Worm (Caenorhabditis elegans) whole organism, young adult: ENCODE data around the gene F22B3.10.
"Not testable (repeated sequence)": the region's sequence is repeated elsewhere in the genome, so short reads cannot be mapped to it uniquely, and the experiment has no call there.

Source experiments
- B0019.2 ChIP-seq: fragments of 200-800 bp; sonication (Bioruptor generic); conservative IDR thresholded peaks from 2 replicates; pipeline ENCODE4 v1.3.6; 2022; ENCODE audit warnings: missing genetic modification reagents, missing genetic modification characterization, missing compliant biosample characterization
- B0336.3 ChIP-seq: fragments of 200-800 bp; sonication (Bioruptor generic); IDR thresholded peaks from 2 replicates; pipeline ENCODE4 v1.3.6; 2022; ENCODE audit warnings: missing genetic modification characterization, missing compliant biosample characterization
- F23B12.7 ChIP-seq: sonication (generic microtip); optimal IDR thresholded peaks from 2 replicates; lab custom pipeline; 2017; ENCODE audit warnings: missing genetic modification characterization, mild to moderate bottlenecking, missing compliant biosample characterization, antibody characterized with exemption, moderate library complexity; ENCODE audit not compliant: insufficient read depth
- F33H1.4 ChIP-seq: fragments of 200-800 bp; sonication (Bioruptor generic); IDR thresholded peaks from 2 replicates; pipeline ENCODE4 v1.3.6; 2022; ENCODE audit warnings: missing genetic modification reagents, missing genetic modification characterization, missing compliant biosample characterization
- F39B2.1 ChIP-seq: fragments of 200-800 bp; sonication (Bioruptor generic); IDR thresholded peaks from 2 replicates; pipeline ENCODE4 v1.3.6; 2022; ENCODE audit warnings: missing genetic modification reagents, missing genetic modification characterization, missing compliant biosample characterization
- F49E8.2 ChIP-seq: sonication (generic microtip); optimal IDR thresholded peaks from 3 replicates; lab custom pipeline; 2017; ENCODE audit warnings: missing genetic modification characterization, mild to moderate bottlenecking, missing compliant biosample characterization, antibody characterized with exemption, moderate library complexity; ENCODE audit not compliant: insufficient read depth
- Y56A3A.18 ChIP-seq: fragments of 200-800 bp; sonication (Bioruptor generic); IDR thresholded peaks from 2 replicates; pipeline ENCODE4 v1.3.6; 2022; ENCODE audit warnings: missing genetic modification reagents, missing genetic modification characterization, missing compliant biosample characterization
- Y79H2A.3 ChIP-seq: fragments of 200-800 bp; sonication (Bioruptor generic); conservative IDR thresholded peaks from 2 replicates; pipeline ENCODE4 v1.3.6; 2022; ENCODE audit warnings: missing genetic modification reagents, missing genetic modification characterization, missing compliant biosample characterization
- bed-1 ChIP-seq: fragments of 200-800 bp; sonication (Bioruptor generic); IDR thresholded peaks from 2 replicates; pipeline ENCODE4 v1.3.6; 2022; ENCODE audit warnings: missing genetic modification reagents, missing genetic modification characterization, missing compliant biosample characterization
- cebp-2 ChIP-seq: fragments of 200-800 bp; sonication (Bioruptor generic); IDR thresholded peaks from 2 replicates; pipeline ENCODE4 v1.3.6; 2022; ENCODE audit warnings: missing genetic modification characterization, missing compliant biosample characterization
- ceh-100 ChIP-seq: fragments of 200-800 bp; sonication (Bioruptor generic); IDR thresholded peaks from 2 replicates; pipeline ENCODE4 v1.3.6; 2022; ENCODE audit warnings: missing genetic modification reagents, missing genetic modification characterization, missing compliant biosample characterization
- ceh-58 ChIP-seq: fragments of 200-800 bp; sonication (Bioruptor generic); IDR thresholded peaks from 2 replicates; pipeline ENCODE4 v1.3.6; 2022; ENCODE audit warnings: missing genetic modification characterization, missing compliant biosample characterization
- dox-1 ChIP-seq: fragments of 200-800 bp; sonication (Bioruptor generic); IDR thresholded peaks from 2 replicates; pipeline ENCODE4 v1.3.6; 2022; ENCODE audit warnings: missing genetic modification reagents, missing genetic modification characterization, missing compliant biosample characterization
- dpl-1 ChIP-seq: fragments of 150-350 bp; optimal IDR thresholded peaks from 2 replicates; lab custom pipeline; 2014; ENCODE audit warnings: missing biosample characterization, missing genetic modification reagents, missing genetic modification characterization
- efl-1 ChIP-seq: fragments of 150-350 bp; optimal IDR thresholded peaks from 2 replicates; lab custom pipeline; 2014; ENCODE audit warnings: missing biosample characterization, missing genetic modification reagents, missing genetic modification characterization
- egl-44 ChIP-seq: fragments of 200-800 bp; sonication (Bioruptor generic); IDR thresholded peaks from 2 replicates; pipeline ENCODE4 v1.3.6; 2022; ENCODE audit warnings: missing genetic modification reagents, missing genetic modification characterization, missing compliant biosample characterization
- hmg-20 ChIP-seq: fragments of 200-800 bp; sonication (Bioruptor generic); IDR thresholded peaks from 2 replicates; pipeline ENCODE4 v1.3.6; 2022; ENCODE audit warnings: missing genetic modification reagents, missing genetic modification characterization, missing compliant biosample characterization
- hrde-1 ChIP-seq: sonication (generic microtip); optimal IDR thresholded peaks from 2 replicates; lab custom pipeline; 2016; ENCODE audit warnings: missing genetic modification characterization, mild to moderate bottlenecking, missing compliant biosample characterization, moderate library complexity, missing genotype, missing genetic modification reagents, borderline replicate concordance
- lin-40 ChIP-seq: sonication (generic microtip); optimal IDR thresholded peaks from 2 replicates; lab custom pipeline; 2016; ENCODE audit warnings: missing genetic modification characterization, mild to moderate bottlenecking, missing compliant biosample characterization, missing genotype, missing genetic modification reagents
- lin-54 ChIP-seq: fragments of 200-800 bp; sonication (Bioruptor generic); optimal IDR thresholded peaks from 2 replicates; lab custom pipeline; 2018; ENCODE audit warnings: mild to moderate bottlenecking, missing genetic modification characterization, missing compliant biosample characterization
- lsl-1 ChIP-seq: fragments of 200-800 bp; sonication (Bioruptor generic); optimal IDR thresholded peaks from 2 replicates; lab custom pipeline; 2018; ENCODE audit warnings: mild to moderate bottlenecking, missing genetic modification characterization, moderate library complexity, missing compliant biosample characterization
- madf-3 ChIP-seq: fragments of 200-800 bp; sonication (Bioruptor generic); IDR thresholded peaks from 2 replicates; pipeline ENCODE4 v1.3.6; 2022; ENCODE audit warnings: missing genetic modification reagents, missing genetic modification characterization, missing compliant biosample characterization
- madf-6 ChIP-seq: fragments of 200-800 bp; sonication (Bioruptor generic); IDR thresholded peaks from 2 replicates; pipeline ENCODE4 v1.3.6; 2022; ENCODE audit warnings: missing genetic modification reagents, missing genetic modification characterization, missing compliant biosample characterization
- madf-8 ChIP-seq: fragments of 200-800 bp; sonication (Bioruptor generic); conservative IDR thresholded peaks from 2 replicates; pipeline ENCODE4 v1.3.6; 2022; ENCODE audit warnings: missing genetic modification reagents, missing genetic modification characterization, missing compliant biosample characterization
- mcd-1 ChIP-seq: fragments of 200-800 bp; sonication (Bioruptor generic); IDR thresholded peaks from 2 replicates; pipeline ENCODE4 v1.3.6; 2022; ENCODE audit warnings: missing genetic modification reagents, missing genetic modification characterization, missing compliant biosample characterization
- mel-28 ChIP-seq: sonication (generic microtip); optimal IDR thresholded peaks from 2 replicates; lab custom pipeline; 2016; ENCODE audit warnings: borderline replicate concordance, mild to moderate bottlenecking, missing genetic modification characterization, missing compliant biosample characterization
- mes-4 ChIP-seq: sonication (generic microtip); optimal IDR thresholded peaks from 2 replicates; lab custom pipeline; 2016; ENCODE audit warnings: missing genotype, missing genetic modification characterization, missing compliant biosample characterization
- snpc-1.3 ChIP-seq: sonication (generic microtip); optimal IDR thresholded peaks from 2 replicates; lab custom pipeline; 2017; ENCODE audit warnings: missing genetic modification characterization, mild to moderate bottlenecking, missing compliant biosample characterization, antibody characterized with exemption, moderate library complexity, missing genotype, missing genetic modification reagents; ENCODE audit not compliant: insufficient read depth
- snpc-3.4 ChIP-seq: sonication (generic microtip); optimal IDR thresholded peaks from 2 replicates; lab custom pipeline; 2017; ENCODE audit warnings: missing genetic modification characterization, mild to moderate bottlenecking, missing compliant biosample characterization, antibody characterized with exemption, moderate library complexity, missing genotype, missing genetic modification reagents
- snpc-4 ChIP-seq, 5 experiments: fragments of 150-350 bp in 1 of 5; sonication (generic microtip) in 4 of 5; optimal IDR thresholded peaks; 2 replicates each; lab custom pipeline; 2014 to 2018; ENCODE audit warnings: missing genetic modification characterization in 5 of 5, missing biosample characterization in 3 of 5, antibody characterized with exemption in 2 of 5, mild to moderate bottlenecking in 2 of 5, missing compliant biosample characterization in 2 of 5, missing genotype in 2 of 5, moderate library complexity in 2 of 5, missing genetic modification reagents in 1 of 5
- sptf-2 ChIP-seq: fragments of 200-800 bp; sonication (Bioruptor generic); optimal IDR thresholded peaks from 2 replicates; lab custom pipeline; 2018; ENCODE audit warnings: mild to moderate bottlenecking, missing genetic modification characterization, missing compliant biosample characterization
- tbp1 ChIP-seq: fragments of 200-800 bp; sonication (Bioruptor generic); optimal IDR thresholded peaks from 2 replicates; lab custom pipeline; 2018; ENCODE audit warnings: mild to moderate bottlenecking, missing genetic modification characterization, missing compliant biosample characterization
- xnd-1 ChIP-seq: sonication (generic microtip); optimal IDR thresholded peaks from 2 replicates; lab custom pipeline; 2016; ENCODE audit warnings: missing genotype, missing genetic modification reagents, missing genetic modification characterization, missing compliant biosample characterization
- ztf-26 ChIP-seq: sonication (generic microtip); optimal IDR thresholded peaks from 2 replicates; lab custom pipeline; 2017; ENCODE audit warnings: missing genetic modification characterization, missing compliant biosample characterization
- ztf-28 ChIP-seq: fragments of 200-800 bp; sonication (Bioruptor generic); IDR thresholded peaks from 2 replicates; pipeline ENCODE4 v1.3.6; 2022; ENCODE audit warnings: missing genetic modification reagents, missing genetic modification characterization, missing compliant biosample characterization

Gene F22B3.10

DNA sequence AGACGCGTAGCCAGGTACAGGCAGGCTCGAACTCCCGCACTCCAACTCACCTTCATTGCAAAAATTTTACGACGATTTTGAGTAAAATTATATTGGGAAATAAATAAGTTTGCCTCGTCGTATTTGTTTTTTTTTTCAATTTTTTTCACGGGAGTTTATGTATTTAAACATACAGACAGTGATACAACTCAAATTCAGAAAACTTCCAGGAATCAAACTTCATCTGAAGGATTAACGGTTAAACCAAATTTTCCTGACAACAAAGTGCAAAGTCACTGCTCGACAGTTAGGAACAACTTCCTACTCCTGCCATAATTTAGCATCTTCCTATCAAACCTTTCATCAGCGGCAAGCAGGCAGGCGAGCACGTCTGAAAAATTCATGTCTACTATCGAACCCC lies 10.0 kb upstream of the F22B3.10 start, which contains the start of gene F22B3.8:
Gene F22B3.8 (minus strand): TSS at position 101 of the 400 bp plus-strand sequence.
- no peak for TF ChIP-seq mes-4 (tag; lab: Kevin White, UChicago)
- TF ChIP-seq egl-44 (GFP tag; lab: Robert Waterston, UW) = no peak
- TF ChIP-seq snpc-1.3 (tag; lab: Kevin White, UChicago) = no peak
- TF ChIP-seq Y79H2A.3 (GFP tag; lab: Robert Waterston, UW) = no peak
- no peak for TF ChIP-seq ceh-100 (GFP tag; lab: Robert Waterston, UW)
- no peak for TF ChIP-seq F23B12.7 (tag; lab: Kevin White, UChicago)
- no peak for TF ChIP-seq F49E8.2 (tag; lab: Kevin White, UChicago)
- no peak for TF ChIP-seq bed-1 (GFP tag; lab: Robert Waterston, UW)
- no peak for TF ChIP-seq sptf-2 (GFP tag; lab: Kevin White, UChicago)
- no peak for TF ChIP-seq ztf-26 (tag; lab: Kevin White, UChicago)
- TF ChIP-seq mel-28 (tag; lab: Kevin White, UChicago) = no peak

DNA sequence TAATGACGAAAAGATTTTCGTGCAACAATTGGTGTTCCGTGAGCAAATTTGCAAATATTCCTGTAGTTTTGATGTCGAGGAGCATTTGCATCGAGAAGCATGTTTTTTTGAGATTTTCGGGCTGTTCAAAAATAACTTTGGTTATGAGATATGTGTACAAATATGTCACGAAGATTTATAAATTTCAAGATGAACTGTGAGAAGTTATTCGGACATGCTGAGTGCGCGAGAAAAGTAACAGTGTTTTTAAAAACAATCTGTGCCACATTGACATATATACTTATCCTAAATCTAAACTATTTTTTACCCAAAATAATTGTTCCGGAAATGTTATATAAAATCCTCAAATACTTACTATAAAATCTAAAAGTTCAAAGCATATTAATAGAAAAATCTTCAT lies 6.9 kb upstream of the F22B3.10 start, which contains the start of gene F22B3.7:
Gene F22B3.7 (minus strand): TSS at position 101 of the 400 bp plus-strand sequence.
- TF ChIP-seq madf-6 (GFP tag; lab: Robert Waterston, UW) = no peak
- no peak for TF ChIP-seq snpc-3.4 (tag; lab: Kevin White, UChicago)
- no peak for TF ChIP-seq lin-40 (tag; lab: Kevin White, UChicago)

DNA sequence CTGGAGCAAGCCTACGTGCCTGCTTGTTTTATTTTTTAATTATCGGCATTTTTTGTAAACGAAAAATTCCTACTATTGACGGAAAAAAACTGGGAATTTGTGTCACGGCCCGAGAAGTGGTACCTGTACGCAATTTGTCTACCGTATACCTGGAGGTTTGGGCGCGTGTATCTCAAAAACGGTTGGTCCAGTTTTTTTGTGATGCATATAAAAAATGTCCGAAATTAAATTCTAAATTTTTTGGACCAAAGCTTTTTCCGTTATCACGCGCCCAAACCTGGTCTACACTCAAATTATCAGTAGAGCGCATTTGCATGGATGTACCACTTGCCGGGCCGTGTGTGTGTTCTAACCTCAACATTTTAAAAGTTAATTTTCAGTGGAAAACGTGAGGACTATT lies 1.9 kb upstream of the F22B3.10 start, which contains the start of gene F22B3.5:
Gene F22B3.5 (minus strand): TSS at position 101 of the 400 bp plus-strand sequence.
- TF ChIP-seq mcd-1 (GFP tag; lab: Robert Waterston, UW) = peak; percentile 59; the same call in 1 of the 2 replicates
- TF ChIP-seq, all 124 proteins: peak for 1; not testable (repeated sequence) for 123

DNA sequence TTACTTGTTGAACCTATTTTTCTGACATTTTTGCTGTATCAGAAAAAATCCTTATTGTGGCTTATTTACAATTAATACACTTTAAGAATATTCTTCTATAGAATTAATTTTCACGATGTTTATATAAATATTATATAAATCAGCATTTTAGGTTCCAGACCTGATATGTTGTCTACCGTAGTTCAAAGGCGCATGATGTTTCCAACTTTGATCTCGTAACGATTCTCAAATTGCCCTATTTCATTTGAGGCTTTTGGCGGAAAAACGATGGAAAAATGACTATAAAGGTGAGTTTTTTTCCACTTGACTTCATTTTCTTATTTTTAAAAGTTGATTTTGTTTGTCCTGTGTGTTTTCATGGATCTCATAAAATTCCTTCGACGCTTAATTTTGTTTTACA lies 4.7 kb downstream of the F22B3.10 start, which contains the start of gene gfat-2:
Gene gfat-2 (plus strand): TSS at position 145 of the 400 bp plus-strand sequence.
- TF ChIP-seq lsl-1 (GFP tag; lab: Kevin White, UChicago) (peak; percentile 81), snpc-1.3 (tag; lab: Kevin White, UChicago) (peak; percentile 10), madf-6 (GFP tag; lab: Robert Waterston, UW) (peak; percentile 96), efl-1 (GFP tag; lab: Kevin White, UChicago) (peak; percentile 72), madf-8 (GFP tag; lab: Robert Waterston, UW) (peak; percentile 91), B0336.3 (GFP tag; lab: Robert Waterston, UW) (no peak), dpl-1 (GFP tag; lab: Kevin White, UChicago) (peak; percentile 25), F39B2.1 (no peak), xnd-1 (tag; lab: Kevin White, UChicago) (peak; percentile 73), B0019.2 (GFP tag; lab: Robert Waterston, UW) (no peak), cebp-2 (no peak), F33H1.4 (GFP tag; lab: Robert Waterston, UW) (peak; percentile 66; the same call in 1 of the 2 replicates)

DNA sequence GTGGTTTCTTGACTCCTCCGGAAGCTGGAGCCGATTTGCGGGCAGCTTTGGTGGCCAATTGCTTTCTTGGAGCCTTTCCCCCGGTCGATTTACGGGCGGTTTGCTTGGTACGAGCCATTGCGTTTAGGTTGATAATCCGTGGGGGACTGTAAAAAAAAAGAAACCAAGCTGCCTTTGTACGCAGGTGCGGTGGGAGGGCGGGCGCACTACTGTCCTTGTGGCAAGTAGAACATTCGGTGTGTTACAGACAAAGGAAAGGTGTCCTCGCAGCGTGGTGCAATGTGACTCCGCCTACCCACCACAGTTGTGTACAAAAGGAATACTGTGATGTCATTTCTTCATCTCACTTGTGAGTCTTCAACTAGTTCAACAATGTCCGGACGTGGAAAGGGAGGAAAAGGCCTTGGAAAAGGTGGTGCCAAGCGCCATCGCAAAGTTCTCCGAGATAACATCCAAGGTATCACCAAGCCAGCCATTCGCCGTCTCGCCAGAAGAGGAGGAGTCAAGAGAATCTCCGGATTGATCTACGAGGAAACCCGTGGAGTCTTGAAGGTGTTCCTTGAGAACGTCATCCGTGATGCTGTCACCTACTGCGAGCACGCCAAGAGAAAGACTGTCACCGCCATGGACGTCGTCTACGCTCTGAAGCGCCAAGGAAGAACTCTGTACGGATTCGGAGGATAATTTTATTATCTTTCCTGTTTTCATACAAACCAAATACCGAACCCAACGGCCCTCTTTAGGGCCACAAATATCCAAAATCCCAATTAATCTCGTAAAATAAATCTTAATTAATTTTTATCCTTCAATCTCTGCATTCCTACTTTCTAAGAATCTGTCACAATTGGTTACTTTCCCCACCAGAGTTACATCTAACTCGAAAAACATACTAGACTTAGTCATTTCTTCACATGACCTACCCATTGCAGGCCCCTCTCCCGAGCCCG lies 7.8 kb downstream of the F22B3.10 start, which contains the start of the genes his-63 and his-64:
Gene his-63 (minus strand): TSS at position 118 of the 947 bp plus-strand sequence.
Gene his-64 (plus strand): TSS at position 373 of the 947 bp plus-strand sequence.
- TF ChIP-seq lin-54 (GFP tag; lab: Kevin White, UChicago) = peak; percentile 5
- TF ChIP-seq hmg-20 = 0 out of 2 replicates have a peak, but pooled peaks have one; percentile 9
- peak; percentile 29 for TF ChIP-seq ztf-28 (GFP tag; lab: Robert Waterston, UW)
- peak; percentile 12; the same call in 1 of the 2 replicates for TF ChIP-seq egl-44 (GFP tag; lab: Robert Waterston, UW)
- peak; percentile 90 for TF ChIP-seq dox-1
- TF ChIP-seq F39B2.1 = peak; percentile 99
- TF ChIP-seq ceh-58 (GFP tag; lab: Robert Waterston, UW) = peak; percentile 84; the same call in 1 of the 2 replicates
- not testable (repeated sequence) for TF ChIP-seq snpc-4 (GFP tag; optimal IDR thresholded peaks at IDR 0.05; lab: Kevin White, UChicago)
- TF ChIP-seq snpc-4 (tag; optimal IDR thresholded peaks at IDR 0.05; lab: Kevin White, UChicago) = peak in 1 of 4 experiments; percentile 25
- peak; percentile 54 for TF ChIP-seq F33H1.4 (GFP tag; lab: Robert Waterston, UW)
- TF ChIP-seq B0336.3 (GFP tag; lab: Robert Waterston, UW) = peak; percentile 61; the same call in 1 of the 2 replicates
- TF ChIP-seq Y56A3A.18 (GFP tag; lab: Robert Waterston, UW) = peak; percentile 15; the same call in 1 of the 2 replicates
- peak; percentile 81; the same call in 1 of the 2 replicates for TF ChIP-seq madf-3 (GFP tag; lab: Robert Waterston, UW)
- TF ChIP-seq hrde-1 = peak; percentile 63
- peak; percentile 48 for TF ChIP-seq tbp1 (GFP tag; lab: Kevin White, UChicago)
